Worm (Caenorhabditis elegans): Measurements from ENCODE around the gene nlp-11.

Gene nlp-11

DNA sequence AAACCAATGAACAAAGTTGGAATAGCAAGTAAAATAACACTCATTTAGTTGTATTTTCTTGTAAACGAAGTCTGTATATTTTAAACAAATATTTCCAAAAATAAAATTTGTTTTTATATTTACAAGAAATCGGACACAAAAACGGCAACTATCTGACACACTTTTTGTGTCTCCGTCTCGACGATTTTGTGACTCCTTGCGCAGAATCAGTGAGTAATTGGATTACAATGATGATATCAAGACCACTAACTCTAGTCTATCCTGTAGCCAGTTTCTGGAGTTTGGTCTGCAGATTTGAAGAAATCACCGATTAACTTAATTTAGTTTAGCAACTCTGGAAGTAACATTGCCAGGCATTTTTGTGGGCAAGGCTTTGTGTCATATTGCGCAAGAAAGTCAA lies 28.9 kb downstream of the nlp-11 start, which contains the start of gene cyp-13A10:
Gene cyp-13A10, minus strand, starts transcription at position 88 of the 400 bp plus-strand sequence.
- peak; percentile 32 for TF ChIP-seq zip-8 (tag; optimal IDR thresholded peaks at IDR 0.05)
- no peak for TF ChIP-seq tbx-8 (GFP tag; optimal IDR thresholded peaks at IDR 0.05)

DNA sequence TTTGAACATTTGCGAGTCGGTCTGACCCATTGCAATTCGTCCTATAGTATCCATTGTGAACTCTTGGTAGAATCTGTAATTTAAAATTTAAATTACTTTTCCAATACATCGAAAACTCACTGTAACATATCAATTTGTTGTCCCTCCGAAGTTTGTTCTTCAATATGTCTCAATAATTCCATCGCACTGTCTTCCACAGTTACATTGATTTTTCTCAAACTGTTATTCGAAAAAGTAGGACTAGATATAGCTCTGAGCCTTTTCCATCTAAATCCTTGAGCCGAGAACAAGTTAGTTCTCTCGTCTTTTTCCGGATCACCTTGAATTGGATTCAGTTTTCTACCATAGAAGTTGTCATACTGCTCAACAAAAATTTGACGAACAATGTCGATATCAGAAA lies 29.6 kb downstream of the nlp-11 start:
- TF ChIP-seq flh-1 (GFP tag; optimal IDR thresholded peaks at IDR 0.05) (no peak), mep-1 (tag; optimal IDR thresholded peaks at IDR 0.05) (no peak), nhr-2 (tag; optimal IDR thresholded peaks at IDR 0.05) (no peak), elt-3 (tag; optimal IDR thresholded peaks at IDR 0.05) (no peak), unc-39 (tag; optimal IDR thresholded peaks at IDR 0.05) (no peak), tbx-8 (GFP tag; optimal IDR thresholded peaks at IDR 0.05) (no peak)

DNA sequence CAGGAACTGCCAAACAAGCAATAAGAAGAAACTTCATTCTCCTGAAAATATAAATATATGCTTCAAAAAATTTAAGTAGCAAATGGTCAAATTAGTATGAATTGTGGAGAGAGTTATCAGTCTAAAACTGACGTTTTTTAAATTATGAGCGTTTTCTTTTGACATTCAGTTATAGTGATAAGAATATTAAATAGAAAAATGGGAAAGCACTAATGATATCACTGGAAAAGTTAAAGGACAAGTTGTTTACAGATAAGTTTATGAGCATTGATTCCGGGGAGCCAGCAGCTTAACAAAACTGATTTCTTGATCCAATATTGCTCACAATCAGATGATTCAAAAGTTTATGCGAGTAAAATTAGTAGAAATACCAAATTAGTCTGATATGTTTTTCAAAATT lies 31.4 kb downstream of the nlp-11 start, which contains the start of gene ZK1320.3:
Gene ZK1320.3, minus strand, starts transcription at position 41 of the 400 bp plus-strand sequence.
- TF ChIP-seq lsy-2 (tag; optimal IDR thresholded peaks at IDR 0.05) (no peak), ceh-43 (GFP tag; optimal IDR thresholded peaks at IDR 0.05) (no peak), sem-2 (GFP tag; optimal IDR thresholded peaks at IDR 0.05) (no peak), lin-13 (tag; optimal IDR thresholded peaks at IDR 0.05) (no peak), sptf-1 (tag; optimal IDR thresholded peaks at IDR 0.05) (no peak), nhr-12 (tag; optimal IDR thresholded peaks at IDR 0.05) (no peak), ces-1 (GFP tag; optimal IDR thresholded peaks at IDR 0.05) (no peak)

DNA sequence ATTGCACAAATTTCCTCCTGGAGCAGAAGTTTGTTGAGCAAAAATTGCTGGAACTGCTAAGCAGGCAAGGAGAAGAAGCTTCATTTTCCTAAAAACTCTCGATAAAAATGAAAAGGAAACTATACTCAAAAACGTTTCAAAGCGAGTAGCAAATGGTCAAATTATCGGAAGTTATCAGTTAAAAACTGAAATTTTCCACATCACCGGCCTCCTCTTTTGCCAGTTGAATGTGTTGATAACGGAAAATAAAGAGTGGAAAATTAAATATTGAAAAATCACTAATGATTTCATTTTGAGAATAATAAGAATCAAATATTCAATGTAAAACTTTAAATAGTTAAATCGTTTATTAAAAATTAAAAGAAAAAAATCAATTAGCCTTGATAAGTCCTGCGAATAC lies 32.8 kb downstream of the nlp-11 start, which contains the start of gene ZK1320.2:
Gene ZK1320.2, minus strand, starts transcription at position 88 of the 400 bp plus-strand sequence.
- TF ChIP-seq M03D4.4 (tag; optimal IDR thresholded peaks at IDR 0.05) (no peak), nhr-237 (tag; optimal IDR thresholded peaks at IDR 0.05) (no peak), flh-1 (GFP tag; optimal IDR thresholded peaks at IDR 0.05) (no peak), unc-39 (tag; optimal IDR thresholded peaks at IDR 0.05) (no peak), elt-3 (tag; optimal IDR thresholded peaks at IDR 0.05) (no peak), nhr-76 (tag; optimal IDR thresholded peaks at IDR 0.05) (no peak), ceh-83 (GFP tag; optimal IDR thresholded peaks at IDR 0.05) (no peak), zip-8 (tag; optimal IDR thresholded peaks at IDR 0.05) (no peak), sem-2 (GFP tag; optimal IDR thresholded peaks at IDR 0.05) (no peak), ceh-39 (tag; optimal IDR thresholded peaks at IDR 0.05) (no peak), nhr-2 (tag; optimal IDR thresholded peaks at IDR 0.05) (no peak), hlh-1 (tag; optimal IDR thresholded peaks at IDR 0.05) (no peak), lsy-2 (tag; optimal IDR thresholded peaks at IDR 0.05) (no peak), pha-4 (tag; optimal IDR thresholded peaks at IDR 0.05) (no peak), lin-13 (tag; optimal IDR thresholded peaks at IDR 0.05) (no peak), cnd-1 (tag; optimal IDR thresholded peaks at IDR 0.05) (no peak), snpc-4 (tag; optimal IDR thresholded peaks at IDR 0.05) (no peak), tbx-8 (GFP tag; optimal IDR thresholded peaks at IDR 0.05) (no peak)

DNA sequence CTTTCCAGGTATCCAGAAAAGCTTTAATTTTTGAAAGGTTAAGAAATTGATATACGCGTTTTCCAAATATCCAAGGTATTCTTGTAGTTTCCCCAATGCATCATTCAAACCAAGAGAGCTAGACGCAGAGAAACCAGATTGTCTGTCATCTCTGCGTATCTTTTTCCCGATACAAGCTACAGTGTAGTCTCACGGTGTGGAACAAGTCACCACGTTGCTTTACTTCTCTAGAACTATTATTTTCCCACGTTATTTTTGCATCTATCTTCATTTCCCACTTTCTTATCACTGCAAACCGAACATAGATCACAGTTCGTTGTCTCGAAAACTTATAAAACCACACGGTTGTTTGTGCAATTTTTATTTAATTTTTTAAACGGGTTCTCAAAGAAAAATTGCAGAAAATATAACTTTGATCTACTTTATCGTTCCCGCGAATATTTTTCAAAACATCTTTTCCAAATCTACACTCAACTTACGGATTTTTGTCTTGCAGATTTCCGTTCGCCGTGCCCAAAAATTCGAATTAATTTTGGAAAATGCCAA lies 35.5 kb downstream of the nlp-11 start, which contains the start of gene gstk-1:
Gene gstk-1, plus strand, starts transcription at position 496 of the 546 bp plus-strand sequence.
- TF ChIP-seq ces-1 (GFP tag; optimal IDR thresholded peaks at IDR 0.05) (no peak), blmp-1 (tag; optimal IDR thresholded peaks at IDR 0.05) (no peak), sem-2 (GFP tag; optimal IDR thresholded peaks at IDR 0.05) (no peak), M03D4.4 (tag; optimal IDR thresholded peaks at IDR 0.05) (no peak), ceh-83 (GFP tag; optimal IDR thresholded peaks at IDR 0.05) (no peak), nhr-28 (tag; optimal IDR thresholded peaks at IDR 0.05) (no peak), flh-1 (GFP tag; optimal IDR thresholded peaks at IDR 0.05) (no peak), pha-4 (tag; optimal IDR thresholded peaks at IDR 0.05) (no peak), lin-32 (GFP tag; optimal IDR thresholded peaks at IDR 0.05) (no peak), nhr-12 (tag; optimal IDR thresholded peaks at IDR 0.05) (no peak), hlh-1 (tag; optimal IDR thresholded peaks at IDR 0.05) (no peak), nhr-2 (tag; optimal IDR thresholded peaks at IDR 0.05) (no peak)

DNA sequence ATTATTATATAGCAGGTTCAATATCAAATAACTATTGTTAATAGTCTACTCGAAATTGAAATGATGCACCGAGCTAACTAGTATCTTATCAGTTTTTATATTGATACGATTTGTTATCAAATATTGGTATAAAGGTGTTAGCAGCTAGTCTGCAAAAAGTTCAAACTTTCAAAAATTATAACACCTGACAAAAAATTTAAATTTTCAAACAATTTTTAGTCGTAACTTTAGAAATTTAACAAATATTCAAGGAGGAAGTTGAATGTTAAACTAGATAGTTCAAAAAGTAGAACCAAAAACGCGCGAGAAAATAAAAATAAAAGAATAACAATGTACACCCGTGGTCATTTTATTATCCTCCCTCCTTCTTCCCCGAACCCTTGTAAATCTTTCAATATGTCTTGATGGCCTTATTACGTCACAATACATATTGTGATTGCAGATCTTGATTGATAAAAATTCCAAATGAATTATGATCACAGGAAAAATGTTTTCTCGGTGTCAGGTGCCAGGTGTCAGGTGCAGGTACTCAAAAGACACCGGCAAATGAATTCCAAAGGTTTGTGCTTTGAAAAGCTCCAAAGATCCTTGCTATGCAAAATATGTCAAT lies 36.1 kb downstream of the nlp-11 start, which contains the start of gene ZK1307.1:
Gene ZK1307.1, minus strand, starts transcription at position 51 of the 610 bp plus-strand sequence.
- TF ChIP-seq zip-8 (tag; optimal IDR thresholded peaks at IDR 0.05) = peak; percentile 69
- no peak for TF ChIP-seq unc-120 (tag; optimal IDR thresholded peaks at IDR 0.05; ENCODE audit: poor library complexity, severe bottlenecking)
- TF ChIP-seq ceh-43 (GFP tag; optimal IDR thresholded peaks at IDR 0.05) = no peak
- no peak for TF ChIP-seq sem-2 (GFP tag; optimal IDR thresholded peaks at IDR 0.05)
- peak; percentile 39 for TF ChIP-seq unc-62 (GFP tag; optimal IDR thresholded peaks at IDR 0.05)
- TF ChIP-seq elt-1 (tag; optimal IDR thresholded peaks at IDR 0.05; ENCODE audit: borderline replicate concordance, insufficient read depth) = peak; percentile 12

Data from whole organism, mixed stage, embryonic.